Fruit fly (Drosophila melanogaster): ENCODE measurements around the gene Usp2.

Gene Usp2

dm6 chrX:22491028-22491769 lies 35.6 kb downstream of the Usp2 start (continued):
- TF ChIP-seq sc (optimal IDR thresholded peaks at IDR 0.05) (no peak), sc (GFP tag; optimal IDR thresholded peaks at IDR 0.05) (peak; percentile 47), CG30431 (GFP tag; optimal IDR thresholded peaks at IDR 0.05) (peak; percentile 18), CG13287 (GFP tag; IDR thresholded peaks at IDR 0.05; ENCODE audit: partially characterized antibody) (peak; percentile 21; the same call in 1 of the 2 replicates), CG6683 (GFP tag; optimal IDR thresholded peaks at IDR 0.05) (peak; percentile 23), CG14710 (tag; optimal IDR thresholded peaks at IDR 0.05) (peak; percentile 61), Hr78 (GFP tag; optimal IDR thresholded peaks at IDR 0.05) (peak in 1 of 2 experiments; percentile 30), Sox100B (GFP tag; optimal IDR thresholded peaks at IDR 0.05) (peak; percentile 80), gsb-n (tag; optimal IDR thresholded peaks at IDR 0.05) (peak; percentile 38), Gsc (GFP tag; IDR thresholded peaks at IDR 0.05) (no peak), kah (GFP tag; optimal IDR thresholded peaks at IDR 0.05) (no peak), CG8359 (GFP tag; optimal IDR thresholded peaks at IDR 0.05; ENCODE audit: borderline replicate concordance) (peak; percentile 51), zfh2 (GFP tag; optimal IDR thresholded peaks at IDR 0.05) (peak; percentile 28), CG9876 (GFP tag; optimal IDR thresholded peaks at IDR 0.05) (peak; percentile 14), NK7.1 (GFP tag; optimal IDR thresholded peaks at IDR 0.05) (no peak), CG30020 (tag; optimal IDR thresholded peaks at IDR 0.05) (peak; percentile 18), lov (optimal IDR thresholded peaks at IDR 0.05) (no peak), lov (GFP tag; IDR thresholded peaks at IDR 0.05) (no peak), gsb (GFP tag; IDR thresholded peaks at IDR 0.05) (no peak), CG3163 (GFP tag; optimal IDR thresholded peaks at IDR 0.05) (peak; percentile 38), Ada2b (GFP tag; IDR thresholded peaks at IDR 0.05) (peak; percentile 31; the same call in 1 of the 2 replicates), cg (GFP tag; optimal IDR thresholded peaks at IDR 0.05) (no peak), chif (GFP tag; optimal IDR thresholded peaks at IDR 0.05) (no peak), CG7556 (GFP tag; optimal IDR thresholded peaks at IDR 0.05) (peak; percentile 89), CG18619 (GFP tag; optimal IDR thresholded peaks at IDR 0.05) (peak; percentile 83), NfI (GFP tag; optimal IDR thresholded peaks at IDR 0.05) (peak; percentile 57), tx (GFP tag; optimal IDR thresholded peaks at IDR 0.05) (peak; percentile 7), D19B (GFP tag; optimal IDR thresholded peaks at IDR 0.05) (peak; percentile 64), jing (GFP tag; optimal IDR thresholded peaks at IDR 0.05) (peak; percentile 22), CG2678 (tag; optimal IDR thresholded peaks at IDR 0.05) (peak; percentile 86), Fer2 (tag; optimal IDR thresholded peaks at IDR 0.05) (no peak), CG4730 (GFP tag; IDR thresholded peaks at IDR 0.05) (0 out of 2 replicates have a peak, but pooled peaks have one; percentile 29), sug (tag; optimal IDR thresholded peaks at IDR 0.05) (peak; percentile 78), CG7839 (tag; optimal IDR thresholded peaks at IDR 0.05) (peak; percentile 74), CG2875 (GFP tag; optimal IDR thresholded peaks at IDR 0.05) (peak; percentile 17), Trl (optimal IDR thresholded peaks at IDR 0.05) (peak; percentile 12 to 32), Trl (GFP tag; optimal IDR thresholded peaks at IDR 0.05) (no peak), CG17361 (GFP tag; IDR thresholded peaks at IDR 0.05) (peak; percentile 79), lola (GFP tag; optimal IDR thresholded peaks at IDR 0.05) (peak in 1 of 3 experiments; percentile 68), ara (GFP tag; IDR thresholded peaks at IDR 0.05) (no peak), CG6854 (GFP tag; optimal IDR thresholded peaks at IDR 0.05) (peak; percentile 31), CG6175 (GFP tag; IDR thresholded peaks at IDR 0.05) (0 out of 3 replicates have a peak, but pooled peaks have one; percentile 20), unpg (GFP tag; optimal IDR thresholded peaks at IDR 0.05) (peak; percentile 44), fd3F (GFP tag; optimal IDR thresholded peaks at IDR 0.05) (peak; percentile 37), CG9437 (GFP tag; optimal IDR thresholded peaks at IDR 0.05) (peak; percentile 83), CG17829 (tag; optimal IDR thresholded peaks at IDR 0.05) (peak; percentile 2), phol (tag; optimal IDR thresholded peaks at IDR 0.05) (peak; percentile 75), klu (GFP tag; IDR thresholded peaks at IDR 0.05) (no peak; the same call in 1 of the 2 replicates)
